Worm (Caenorhabditis elegans) whole organism, early embryonic: Measurements from ENCODE around the gene F53B2.8.

Experiments
- hmg-4 ChIP-seq: fragments of 200-800 bp; sonication (Bioruptor generic); optimal IDR thresholded peaks from 2 replicates; lab custom pipeline; 2018; ENCODE audit warnings: mild to moderate bottlenecking, missing genetic modification characterization, missing compliant biosample characterization
- tbx-11 ChIP-seq: fragments of 200-800 bp; sonication (Bioruptor generic); IDR thresholded peaks from 2 replicates; pipeline ENCODE4 v1.3.6; 2022; ENCODE audit warnings: missing genetic modification characterization, missing compliant biosample characterization

- TF ChIP-seq tbx-11 (no peak), hmg-4 (GFP tag; lab: Kevin White, UChicago) (no peak)
Measured at ce11 chrIV:12571047-12571446, 43.9 kb upstream of the F53B2.8 start, which contains the start of gene K08E7.4.
